Worm (Caenorhabditis elegans) whole organism, L1 larva: ENCODE results near the gene pbs-1.

Experiments used
- C04F5.9 ChIP-seq: sonication (generic microtip); optimal IDR thresholded peaks from 2 replicates; lab custom pipeline; 2016; ENCODE audit warnings: missing genetic modification characterization, missing compliant biosample characterization
- C34B4.2 ChIP-seq: sonication (generic microtip); optimal IDR thresholded peaks from 2 replicates; lab custom pipeline; 2017; ENCODE audit warnings: mild to moderate bottlenecking, missing genetic modification characterization, missing compliant biosample characterization
- F16B12.6 ChIP-seq: fragments of 150-350 bp; optimal IDR thresholded peaks from 2 replicates; lab custom pipeline; 2014; ENCODE audit warnings: missing biosample characterization, missing genetic modification characterization
- Y116A8C.19 ChIP-seq: sonication (generic microtip); optimal IDR thresholded peaks from 2 replicates; lab custom pipeline; 2016; ENCODE audit warnings: missing compliant biosample characterization, missing genetic modification characterization, borderline replicate concordance
- alr-1 ChIP-seq: fragments of 200-800 bp; sonication (Bioruptor generic); optimal IDR thresholded peaks from 2 replicates; lab custom pipeline; 2018; ENCODE audit warnings: borderline replicate concordance, mild to moderate bottlenecking, missing genetic modification characterization, missing compliant biosample characterization
- aly-2 ChIP-seq: fragments of 150-350 bp; optimal IDR thresholded peaks from 2 replicates; lab custom pipeline; 2014; ENCODE audit warnings: missing biosample characterization, missing genetic modification characterization
- ama-1 ChIP-seq: fragments of 150-350 bp; optimal IDR thresholded peaks from 2 replicates; lab custom pipeline; 2014
- blmp-1 ChIP-seq: fragments of 150-350 bp; optimal IDR thresholded peaks from 2 replicates; lab custom pipeline; 2014; ENCODE audit warnings: missing biosample characterization, missing genetic modification characterization
- ceh-90 ChIP-seq: sonication (generic microtip); optimal IDR thresholded peaks from 2 replicates; lab custom pipeline; 2016; ENCODE audit warnings: missing genetic modification characterization, missing compliant biosample characterization
- dsc-1 ChIP-seq: sonication (generic microtip); optimal IDR thresholded peaks from 2 replicates; lab custom pipeline; 2016; ENCODE audit warnings: mild to moderate bottlenecking, missing genetic modification characterization, missing compliant biosample characterization
- efl-3 ChIP-seq: fragments of 200-800 bp; sonication (Bioruptor generic); optimal IDR thresholded peaks from 2 replicates; lab custom pipeline; 2018; ENCODE audit warnings: mild to moderate bottlenecking, missing genetic modification characterization, missing compliant biosample characterization
- elt-3 ChIP-seq, 6 experiments: fragments of 150-350 bp in 1 of 6; sonication (generic microtip); optimal IDR thresholded peaks; 2 replicates each; lab custom pipeline; 2017 to 2018; ENCODE audit warnings: missing biosample characterization in 6 of 6, missing genetic modification characterization in 6 of 6, inconsistent platforms in 1 of 6
- fkh-10 ChIP-seq: sonication (generic microtip); optimal IDR thresholded peaks from 2 replicates; lab custom pipeline; 2017; ENCODE audit warnings: missing biosample characterization, missing genetic modification reagents, missing genetic modification characterization
- fkh-4 ChIP-seq: sonication (generic microtip); optimal IDR thresholded peaks from 2 replicates; lab custom pipeline; 2016; ENCODE audit warnings: missing compliant biosample characterization, missing genetic modification characterization, borderline replicate concordance
- fkh-8 ChIP-seq: sonication (generic microtip); optimal IDR thresholded peaks from 2 replicates; lab custom pipeline; 2016; ENCODE audit warnings: mild to moderate bottlenecking, missing genetic modification characterization, missing compliant biosample characterization
- grh-1 ChIP-seq: fragments of 200-800 bp; sonication (Bioruptor generic); IDR thresholded peaks from 2 replicates; pipeline ENCODE4 v1.3.6; 2022; ENCODE audit warnings: missing genetic modification reagents, missing genetic modification characterization, missing compliant biosample characterization
- irx-1 ChIP-seq: sonication (generic microtip); optimal IDR thresholded peaks from 2 replicates; lab custom pipeline; 2016; ENCODE audit warnings: missing genetic modification characterization, missing compliant biosample characterization
- isw-1 ChIP-seq: fragments of 200-800 bp; sonication (Bioruptor generic); IDR thresholded peaks from 2 replicates; pipeline ENCODE4 v1.3.6; 2022; ENCODE audit warnings: missing genetic modification characterization, missing compliant biosample characterization
- jun-1 ChIP-seq: fragments of 150-350 bp; optimal IDR thresholded peaks from 2 replicates; lab custom pipeline; 2014; ENCODE audit warnings: missing biosample characterization, missing genetic modification reagents, missing genetic modification characterization
- lin-14 ChIP-seq: fragments of 200-800 bp; sonication (Bioruptor generic); optimal IDR thresholded peaks from 2 replicates; lab custom pipeline; 2018; ENCODE audit warnings: mild to moderate bottlenecking, missing genetic modification characterization, moderate library complexity, missing compliant biosample characterization
- lir-3 ChIP-seq: sonication (generic microtip); optimal IDR thresholded peaks from 2 replicates; lab custom pipeline; 2016; ENCODE audit warnings: mild to moderate bottlenecking, missing genetic modification characterization, moderate library complexity, missing compliant biosample characterization; ENCODE audit not compliant: poor library complexity
- lsy-2 ChIP-seq, 2 experiments: fragments of 150-350 bp; optimal IDR thresholded peaks; 2 replicates each; lab custom pipeline; 2014; ENCODE audit warnings: missing biosample characterization in 2 of 2, missing genetic modification characterization in 2 of 2
- mab-9 ChIP-seq: fragments of 200-800 bp; sonication (Bioruptor generic); IDR thresholded peaks from 2 replicates; pipeline ENCODE4 v1.3.6; 2022; ENCODE audit warnings: missing genetic modification reagents, missing genetic modification characterization, missing compliant biosample characterization
- mdl-1 ChIP-seq, 2 experiments: fragments of 150-350 bp; optimal IDR thresholded peaks; 2 replicates each; lab custom pipeline; 2014 to 2017; ENCODE audit warnings: missing biosample characterization in 2 of 2, missing genetic modification characterization in 2 of 2, inconsistent platforms in 1 of 2
- mef-2 ChIP-seq: fragments of 150-350 bp; optimal IDR thresholded peaks from 2 replicates; lab custom pipeline; 2014; ENCODE audit warnings: missing biosample characterization, missing genetic modification characterization
- nhr-11 ChIP-seq: fragments of 150-350 bp; optimal IDR thresholded peaks from 2 replicates; lab custom pipeline; 2014; ENCODE audit warnings: missing biosample characterization, missing genetic modification characterization
- nhr-12 ChIP-seq: sonication (generic microtip); optimal IDR thresholded peaks from 2 replicates; lab custom pipeline; 2017; ENCODE audit warnings: missing biosample characterization, missing genetic modification characterization
- nhr-19 ChIP-seq: fragments of 200-800 bp; sonication (Bioruptor generic); conservative IDR thresholded peaks from 2 replicates; pipeline ENCODE4 v1.3.6; 2022; ENCODE audit warnings: missing genetic modification characterization, missing compliant biosample characterization
- nhr-20 ChIP-seq: sonication (generic microtip); optimal IDR thresholded peaks from 2 replicates; lab custom pipeline; 2016; ENCODE audit warnings: mild to moderate bottlenecking, missing genetic modification characterization, missing compliant biosample characterization
- nhr-28 ChIP-seq: fragments of 150-350 bp; optimal IDR thresholded peaks from 2 replicates; lab custom pipeline; 2014; ENCODE audit warnings: missing biosample characterization, missing genetic modification characterization
- nhr-47 ChIP-seq: sonication (generic microtip); optimal IDR thresholded peaks from 2 replicates; lab custom pipeline; 2016; ENCODE audit warnings: mild to moderate bottlenecking, missing genetic modification characterization, moderate library complexity, missing compliant biosample characterization
- nhr-71 ChIP-seq: sonication (generic microtip); optimal IDR thresholded peaks from 2 replicates; lab custom pipeline; 2016; ENCODE audit warnings: mild to moderate bottlenecking, missing genetic modification characterization, moderate library complexity, missing compliant biosample characterization
- nhr-77 ChIP-seq: fragments of 150-350 bp; optimal IDR thresholded peaks from 2 replicates; lab custom pipeline; 2014; ENCODE audit warnings: missing biosample characterization, missing genetic modification characterization
- nhr-85 ChIP-seq: sonication (generic microtip); peaks from one replicate; lab custom pipeline; 2016; ENCODE audit warnings: missing genetic modification characterization, inconsistent platforms, missing compliant biosample characterization
- nhr-90 ChIP-seq: sonication (generic microtip); optimal IDR thresholded peaks from 2 replicates; lab custom pipeline; 2016; ENCODE audit warnings: mild to moderate bottlenecking, missing genetic modification characterization, missing compliant biosample characterization; ENCODE audit not compliant: poor library complexity
- pag-3 ChIP-seq: sonication (generic microtip); optimal IDR thresholded peaks from 2 replicates; lab custom pipeline; 2017; ENCODE audit warnings: missing genetic modification characterization, mild to moderate bottlenecking, missing compliant biosample characterization, antibody characterized with exemption, borderline replicate concordance; ENCODE audit not compliant: insufficient read depth
- rnt-1 ChIP-seq: sonication (generic microtip); optimal IDR thresholded peaks from 2 replicates; lab custom pipeline; 2016; ENCODE audit warnings: mild to moderate bottlenecking, missing genetic modification characterization, moderate library complexity, missing compliant biosample characterization
- snpc-4 ChIP-seq: fragments of 150-350 bp; optimal IDR thresholded peaks from 2 replicates; lab custom pipeline; 2014; ENCODE audit warnings: missing biosample characterization, missing genetic modification characterization
- snu-23 ChIP-seq: sonication (generic microtip); optimal IDR thresholded peaks from 2 replicates; lab custom pipeline; 2016; ENCODE audit warnings: missing genetic modification characterization, missing compliant biosample characterization
- sox-4 ChIP-seq: sonication (generic microtip); optimal IDR thresholded peaks from 2 replicates; lab custom pipeline; 2016; ENCODE audit warnings: missing genetic modification characterization, missing compliant biosample characterization
- sup-37 ChIP-seq: fragments of 200-800 bp; sonication (Bioruptor generic); optimal IDR thresholded peaks from 2 replicates; lab custom pipeline; 2018; ENCODE audit warnings: mild to moderate bottlenecking, missing genetic modification characterization, missing compliant biosample characterization
- swsn-7 ChIP-seq: sonication (generic microtip); optimal IDR thresholded peaks from 2 replicates; lab custom pipeline; 2016; ENCODE audit warnings: missing genetic modification characterization, missing compliant biosample characterization
- unc-62 ChIP-seq: fragments of 150-350 bp; optimal IDR thresholded peaks from 2 replicates; lab custom pipeline; 2014; ENCODE audit warnings: missing biosample characterization, missing genetic modification reagents, missing genetic modification characterization
- unc-98 ChIP-seq: fragments of 200-800 bp; sonication (Bioruptor generic); IDR thresholded peaks from 2 replicates; pipeline ENCODE4 v1.3.6; 2022; ENCODE audit warnings: missing genetic modification characterization, missing compliant biosample characterization
- vab-15 ChIP-seq: sonication (generic microtip); optimal IDR thresholded peaks from 2 replicates; lab custom pipeline; 2017; ENCODE audit warnings: missing genotype, mild to moderate bottlenecking, missing genetic modification characterization, missing compliant biosample characterization
- ztf-11 ChIP-seq, 2 experiments: sonication (generic microtip); optimal IDR thresholded peaks; 2 replicates each; lab custom pipeline; 2016 to 2017; ENCODE audit warnings: missing genetic modification characterization in 2 of 2, missing biosample characterization in 1 of 2, missing compliant biosample characterization in 1 of 2
- ztf-4 ChIP-seq: fragments of 150-350 bp; optimal IDR thresholded peaks from 2 replicates; lab custom pipeline; 2014; ENCODE audit warnings: missing biosample characterization, missing genetic modification characterization

Gene pbs-1

ce11 chrIV:1709695-1710315 is at the start of gene pbs-1, which contains the start of gene K08D12.3 (continued):
- TF ChIP-seq ztf-11 (tag; optimal IDR thresholded peaks at IDR 0.05; lab: Kevin White, UChicago) (no peak), lir-3 (peak; percentile 55), nhr-28 (tag; lab: Kevin White, UChicago) (no peak), irx-1 (tag; lab: Kevin White, UChicago) (peak; percentile 42), nhr-12 (tag; lab: Kevin White, UChicago) (no peak), snu-23 (GFP tag; lab: Kevin White, UChicago) (peak; percentile 87), nhr-47 (tag; lab: Kevin White, UChicago) (peak; percentile 87), nhr-85 (peak; percentile 90), fkh-8 (tag; lab: Kevin White, UChicago) (peak; percentile 71), nhr-71 (tag; lab: Kevin White, UChicago) (peak; percentile 90), C34B4.2 (tag; lab: Kevin White, UChicago) (no peak), elt-3 (tag; optimal IDR thresholded peaks at IDR 0.05; lab: Kevin White, UChicago) (peak in 4 of 6 experiments; percentile 39 to 81 (median 48)), lsy-2 (tag; optimal IDR thresholded peaks at IDR 0.05; lab: Kevin White, UChicago) (peak; percentile 88 to 94), pag-3 (tag; lab: Kevin White, UChicago) (no peak), blmp-1 (tag; lab: Kevin White, UChicago) (peak; percentile 72), Y116A8C.19 (no peak), alr-1 (tag; lab: Kevin White, UChicago) (no peak), unc-98 (GFP tag; lab: Robert Waterston, UW) (no peak; the same call in 1 of the 2 replicates), swsn-7 (tag; lab: Kevin White, UChicago) (peak; percentile 84), nhr-77 (tag; lab: Kevin White, UChicago) (peak; percentile 58), dsc-1 (peak; percentile 73), aly-2 (peak; percentile 55), mef-2 (tag; lab: Kevin White, UChicago) (no peak), nhr-90 (tag; lab: Kevin White, UChicago) (peak; percentile 84), grh-1 (GFP tag; lab: Robert Waterston, UW) (peak; percentile 80), efl-3 (GFP tag; lab: Kevin White, UChicago) (no peak), fkh-10 (GFP tag; lab: Kevin White, UChicago) (peak; percentile 6), isw-1 (GFP tag; lab: Robert Waterston, UW) (peak; percentile 63), vab-15 (tag; lab: Kevin White, UChicago) (no peak), sup-37 (GFP tag; lab: Kevin White, UChicago) (no peak), nhr-11 (tag; lab: Kevin White, UChicago) (peak; percentile 50), C04F5.9 (tag; lab: Kevin White, UChicago) (no peak)

DNA sequence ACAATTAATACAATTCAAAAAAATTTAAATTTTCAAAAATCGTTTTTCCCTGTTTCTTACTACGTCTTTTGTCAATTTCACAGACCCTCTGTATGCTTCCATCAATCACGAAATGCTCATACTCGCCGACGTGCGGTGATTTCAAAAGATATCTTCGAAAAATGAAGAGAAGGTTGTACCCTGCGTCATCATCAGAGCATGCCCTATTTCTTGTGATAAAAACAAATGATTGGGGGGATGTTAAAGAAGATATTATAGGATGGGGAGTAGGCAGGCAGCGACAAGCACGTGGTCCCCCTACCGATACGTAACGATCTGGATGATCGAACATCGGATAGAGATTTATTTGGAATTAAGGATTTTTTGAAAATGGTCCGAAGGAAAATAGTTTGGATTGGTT is 49.0 kb upstream of the pbs-1 start:
- no peak for TF ChIP-seq jun-1 (tag; lab: Kevin White, UChicago)
- no peak for TF ChIP-seq sox-4
- no peak for TF ChIP-seq snpc-4 (tag; lab: Kevin White, UChicago)
- peak; percentile 3 for TF ChIP-seq nhr-20
- no peak for TF ChIP-seq fkh-4 (tag; lab: Kevin White, UChicago)
- TF ChIP-seq lsy-2 (tag; optimal IDR thresholded peaks at IDR 0.05; lab: Kevin White, UChicago), result peak; percentile 15 to 45
- TF ChIP-seq F16B12.6, result no peak
- peak; percentile 30 for TF ChIP-seq snu-23 (GFP tag; lab: Kevin White, UChicago)
- no peak for TF ChIP-seq lir-3
- peak in 1 of 2 experiments; percentile 38 for TF ChIP-seq mdl-1 (tag; optimal IDR thresholded peaks at IDR 0.05; lab: Kevin White, UChicago)
- TF ChIP-seq rnt-1, result peak; percentile 77
- TF ChIP-seq lin-14 (GFP tag; lab: Kevin White, UChicago), result peak; percentile 44
- TF ChIP-seq nhr-71 (tag; lab: Kevin White, UChicago), result peak; percentile 63
- TF ChIP-seq unc-62, result no peak
- peak; percentile 16 for TF ChIP-seq ztf-4
- TF ChIP-seq ama-1 (lab: Kevin White, UChicago), result no peak
- no peak for TF ChIP-seq mab-9 (GFP tag; lab: Robert Waterston, UW)
- peak; percentile 33 for TF ChIP-seq nhr-19 (GFP tag; lab: Robert Waterston, UW)
- TF ChIP-seq ceh-90 (tag; lab: Kevin White, UChicago), result no peak
